Fruit fly (Drosophila melanogaster) whole organism, embryonic: Measurements from ENCODE around the gene CG17786.

ENCODE experiments used
- Blimp-1 ChIP-seq: fragments of 200-800 bp; sonication (Bioruptor generic); optimal IDR thresholded peaks from 3 replicates; lab custom pipeline; 2018; ENCODE audit warnings: missing biosample characterization, missing genetic modification characterization, mild to moderate bottlenecking, moderate library complexity, missing genetic modification reagents
- CG10209 ChIP-seq: fragments of 200-800 bp; sonication (Bioruptor generic); optimal IDR thresholded peaks from 3 replicates; lab custom pipeline; 2017; ENCODE audit warnings: missing biosample characterization, mild to moderate bottlenecking, missing genetic modification characterization, missing genetic modification reagents
- CG10462 ChIP-seq: fragments of 200-800 bp; sonication (Bioruptor generic); optimal IDR thresholded peaks from 2 replicates; lab custom pipeline; 2016; ENCODE audit warnings: missing biosample characterization, missing genetic modification characterization
- CG11398 ChIP-seq: fragments of 200-800 bp; sonication (Bioruptor generic); optimal IDR thresholded peaks from 2 replicates; lab custom pipeline; 2016; ENCODE audit warnings: missing biosample characterization, missing genetic modification characterization
- CG11723 ChIP-seq: fragments of 200-800 bp; sonication (Bioruptor generic); optimal IDR thresholded peaks from 2 replicates; lab custom pipeline; 2017; ENCODE audit warnings: missing biosample characterization, mild to moderate bottlenecking, missing genetic modification characterization
- CG12236 ChIP-seq: fragments of 200-800 bp; sonication (Bioruptor generic); optimal IDR thresholded peaks from 2 replicates; lab custom pipeline; 2016; ENCODE audit warnings: missing biosample characterization, missing genetic modification characterization
- CG1233 ChIP-seq: fragments of 200-800 bp; sonication (Bioruptor generic); optimal IDR thresholded peaks from 4 replicates; lab custom pipeline; 2018; ENCODE audit warnings: missing biosample characterization, mild to moderate bottlenecking, missing genetic modification characterization
- CG13894 ChIP-seq: fragments of 200-800 bp; sonication (Bioruptor generic); optimal IDR thresholded peaks from 3 replicates; lab custom pipeline; 2018; ENCODE audit warnings: missing biosample characterization, mild to moderate bottlenecking, missing genetic modification characterization, moderate library complexity
- CG14965 ChIP-seq: fragments of 200-800 bp; sonication (Bioruptor generic); optimal IDR thresholded peaks from 2 replicates; lab custom pipeline; 2016; ENCODE audit warnings: missing biosample characterization, missing genetic modification characterization, borderline replicate concordance
- CG17612 ChIP-seq: fragments of 200-800 bp; sonication (Bioruptor generic); IDR thresholded peaks from 2 replicates; pipeline ENCODE4 v1.3.6; 2022; ENCODE audit warnings: missing biosample characterization, missing genetic modification characterization
- CG1832 ChIP-seq: fragments of 200-800 bp; sonication (Bioruptor generic); optimal IDR thresholded peaks from 2 replicates; lab custom pipeline; 2017; ENCODE audit warnings: missing biosample characterization, mild to moderate bottlenecking, missing genetic modification characterization, inconsistent platforms
- CG2116 ChIP-seq: fragments of 200-800 bp; sonication (Bioruptor generic); optimal IDR thresholded peaks from 3 replicates; lab custom pipeline; 2018; ENCODE audit warnings: missing biosample characterization, mild to moderate bottlenecking, missing genetic modification characterization
- CG30403 ChIP-seq: fragments of 200-800 bp; sonication (Bioruptor generic); optimal IDR thresholded peaks from 3 replicates; lab custom pipeline; 2016; ENCODE audit warnings: missing biosample characterization, missing genetic modification characterization
- CG30431 ChIP-seq: fragments of 200-800 bp; sonication (Bioruptor generic); optimal IDR thresholded peaks from 2 replicates; lab custom pipeline; 2017; ENCODE audit warnings: missing biosample characterization, missing genetic modification characterization
- CG33557 ChIP-seq: fragments of 200-800 bp; sonication (Bioruptor generic); optimal IDR thresholded peaks from 2 replicates; lab custom pipeline; 2019; ENCODE audit warnings: missing biosample characterization, mild to moderate bottlenecking, missing genetic modification characterization, moderate library complexity
- CG3726 ChIP-seq: fragments of 200-800 bp; sonication (Bioruptor generic); IDR thresholded peaks from 3 replicates; pipeline ENCODE4, ENCODE4 v1.3.6; 2022; ENCODE audit warnings: missing biosample characterization, missing genetic modification characterization
- CG4360 ChIP-seq: fragments of 200-800 bp; sonication (Bioruptor generic); IDR thresholded peaks from 2 replicates; pipeline ENCODE4 v1.3.6; 2022; ENCODE audit warnings: missing biosample characterization, missing genetic modification characterization
- CG6689 ChIP-seq: fragments of 200-800 bp; sonication (Bioruptor generic); IDR thresholded peaks from 2 replicates; pipeline ENCODE4 v1.3.6; 2022; ENCODE audit warnings: missing biosample characterization, missing genetic modification characterization
- CG8089 ChIP-seq: fragments of 200-800 bp; sonication (Bioruptor generic); optimal IDR thresholded peaks from 3 replicates; lab custom pipeline; 2016; ENCODE audit warnings: missing biosample characterization, missing genetic modification characterization
- CG8290 ChIP-seq, 3 experiments: fragments of 200-800 bp; sonication (Bioruptor generic); optimal IDR thresholded peaks; 2 replicates each; lab custom pipeline; 2016 to 2019; ENCODE audit warnings: missing biosample characterization in 3 of 3, missing genetic modification characterization in 3 of 3, mild to moderate bottlenecking in 2 of 3, moderate library complexity in 1 of 3
- CG8359 ChIP-seq: fragments of 200-800 bp; sonication (Bioruptor generic); optimal IDR thresholded peaks from 2 replicates; lab custom pipeline; 2017; ENCODE audit warnings: missing biosample characterization, mild to moderate bottlenecking, missing genetic modification characterization, borderline replicate concordance
- CG8478 ChIP-seq: fragments of >200 bp; optimal IDR thresholded peaks from 2 replicates; lab custom pipeline; 2018
- Drgx ChIP-seq: fragments of 200-800 bp; sonication (Bioruptor generic); IDR thresholded peaks from 2 replicates; pipeline ENCODE4 v1.3.6; 2022; ENCODE audit warnings: missing biosample characterization, missing genetic modification characterization
- Ets65A ChIP-seq: fragments of 200-800 bp; sonication (Bioruptor generic); peaks from one replicate; lab custom pipeline; 2016; ENCODE audit warnings: missing biosample characterization, missing genetic modification characterization
- Hr51 ChIP-seq, 2 experiments: fragments of 200-800 bp; sonication (Bioruptor generic); optimal IDR thresholded peaks; 2 replicates in 1 of 2; 3 replicates in 1 of 2; lab custom pipeline; 2016 to 2018; ENCODE audit warnings: missing biosample characterization in 2 of 2, missing genetic modification characterization in 2 of 2, mild to moderate bottlenecking in 1 of 2, moderate library complexity in 1 of 2
- Hr78 ChIP-seq, 2 experiments: fragments of 200-800 bp in 1 of 2; fragments of >200 bp in 1 of 2; sonication (Bioruptor generic) in 1 of 2; optimal IDR thresholded peaks; 2 replicates each; lab custom pipeline; 2017 to 2019; ENCODE audit warnings: missing biosample characterization in 2 of 2, missing genetic modification characterization in 2 of 2, mild to moderate bottlenecking in 1 of 2, moderate library complexity in 1 of 2
- NK7.1 ChIP-seq: fragments of 200-800 bp; sonication (Bioruptor generic); optimal IDR thresholded peaks from 3 replicates; lab custom pipeline; 2016; ENCODE audit warnings: missing biosample characterization, missing genetic modification characterization
- Sox100B ChIP-seq: fragments of 200-800 bp; sonication (Bioruptor generic); optimal IDR thresholded peaks from 3 replicates; lab custom pipeline; 2018; ENCODE audit warnings: missing biosample characterization, mild to moderate bottlenecking, missing genetic modification characterization
- Taf1 ChIP-seq: fragments of 200-800 bp; sonication (Bioruptor generic); IDR thresholded peaks from 2 replicates; pipeline ENCODE4 v1.3.6; 2022; ENCODE audit warnings: missing biosample characterization, missing genetic modification characterization
- Xbp1 ChIP-seq: fragments of 200-800 bp; sonication (Bioruptor generic); optimal IDR thresholded peaks from 3 replicates; lab custom pipeline; 2016; ENCODE audit warnings: missing biosample characterization, mild to moderate bottlenecking, missing genetic modification characterization
- ara ChIP-seq: fragments of 200-800 bp; sonication (Bioruptor generic); IDR thresholded peaks from 2 replicates; pipeline ENCODE4 v1.3.6; 2022; ENCODE audit warnings: missing biosample characterization, missing genetic modification characterization
- ase ChIP-seq: fragments of 200-800 bp; sonication (Bioruptor generic); IDR thresholded peaks from 3 replicates; pipeline ENCODE4 v1.3.6; 2022; ENCODE audit warnings: missing biosample characterization, missing genetic modification characterization
- ash1 ChIP-seq: fragments of 200-800 bp; sonication (Bioruptor generic); optimal IDR thresholded peaks from 2 replicates; lab custom pipeline; 2018; ENCODE audit warnings: missing biosample characterization, mild to moderate bottlenecking, missing genetic modification characterization
- chn ChIP-seq: fragments of 200-800 bp; sonication (Bioruptor generic); optimal IDR thresholded peaks from 2 replicates; lab custom pipeline; 2016; ENCODE audit warnings: missing biosample characterization, missing genetic modification characterization
- da ChIP-seq: fragments of 200-800 bp; sonication (Bioruptor generic); optimal IDR thresholded peaks from 2 replicates; lab custom pipeline; 2016; ENCODE audit warnings: missing biosample characterization, missing genetic modification characterization
- emc ChIP-seq: fragments of 200-800 bp; sonication (Bioruptor generic); optimal IDR thresholded peaks from 2 replicates; lab custom pipeline; 2016; ENCODE audit warnings: missing biosample characterization, missing genetic modification characterization
- en ChIP-seq: fragments of 200-800 bp; sonication (Bioruptor generic); optimal IDR thresholded peaks from 2 replicates; lab custom pipeline; 2016; ENCODE audit warnings: missing biosample characterization, missing genetic modification characterization
- ewg ChIP-seq: fragments of 200-800 bp; sonication (Bioruptor generic); optimal IDR thresholded peaks from 3 replicates; lab custom pipeline; 2017; ENCODE audit warnings: mild to moderate bottlenecking, missing biosample characterization, missing genetic modification reagents, missing genetic modification characterization
- fd3F ChIP-seq: fragments of 200-800 bp; sonication (Bioruptor generic); optimal IDR thresholded peaks from 2 replicates; lab custom pipeline; 2018; ENCODE audit warnings: missing biosample characterization, mild to moderate bottlenecking, missing genetic modification characterization, moderate library complexity
- gcm ChIP-seq: fragments of 200-800 bp; sonication (Bioruptor generic); optimal IDR thresholded peaks from 2 replicates; lab custom pipeline; 2019; ENCODE audit warnings: missing biosample characterization, mild to moderate bottlenecking, missing genetic modification characterization, moderate library complexity
- grn ChIP-seq: fragments of 200-800 bp; sonication (Bioruptor generic); optimal IDR thresholded peaks from 3 replicates; lab custom pipeline; 2017; ENCODE audit warnings: missing biosample characterization, missing genetic modification characterization
- gt ChIP-seq: fragments of 200-800 bp; sonication (Bioruptor generic); IDR thresholded peaks from 2 replicates; pipeline ENCODE4 v1.3.6; 2022; ENCODE audit warnings: missing biosample characterization, missing genetic modification characterization
- hth ChIP-seq: fragments of >200 bp; optimal IDR thresholded peaks from 2 replicates; lab custom pipeline; 2017; ENCODE audit warnings: inconsistent platforms
- jumu ChIP-seq: fragments of 200-800 bp; sonication (Bioruptor generic); optimal IDR thresholded peaks from 3 replicates; lab custom pipeline; 2016; ENCODE audit warnings: missing biosample characterization, missing genetic modification characterization
- salm ChIP-seq: fragments of 200-800 bp; sonication (Bioruptor generic); optimal IDR thresholded peaks from 2 replicates; lab custom pipeline; 2018; ENCODE audit warnings: missing biosample characterization, mild to moderate bottlenecking, missing genetic modification characterization
- sd ChIP-seq: fragments of 200-800 bp; sonication (Bioruptor generic); optimal IDR thresholded peaks from 3 replicates; lab custom pipeline; 2018; ENCODE audit warnings: missing biosample characterization, mild to moderate bottlenecking, missing genetic modification characterization, moderate library complexity
- sens ChIP-seq: fragments of 200-800 bp; sonication (Bioruptor generic); peaks from one replicate; lab custom pipeline; 2016; ENCODE audit warnings: missing biosample characterization, missing genetic modification characterization
- vvl ChIP-seq: fragments of 200-800 bp; sonication (Bioruptor generic); IDR thresholded peaks from 2 replicates; pipeline ENCODE4 v1.3.6; 2022; ENCODE audit warnings: missing biosample characterization, missing genetic modification characterization
- wor ChIP-seq: fragments of 200-800 bp; sonication (Bioruptor generic); IDR thresholded peaks from 2 replicates; pipeline ENCODE4 v1.3.6; 2022; ENCODE audit warnings: missing biosample characterization, missing genetic modification characterization
- zfh2 ChIP-seq: fragments of 200-800 bp; sonication (Bioruptor generic); optimal IDR thresholded peaks from 2 replicates; lab custom pipeline; 2016; ENCODE audit warnings: missing biosample characterization, missing genetic modification characterization

The CG17786 gene

dm6 chr3R:24203426-24203825 is 15.1 kb downstream of the CG17786 start (continued):
- TF ChIP-seq CG10209 (GFP tag; lab: Kevin White, UChicago) (peak; percentile 4), CG6689 (GFP tag; lab: Robert Waterston, UW) (peak; percentile 51), CG30431 (GFP tag; lab: Kevin White, UChicago) (no peak), sens (peak; percentile 67), grn (GFP tag; lab: Kevin White, UChicago) (no peak), Hr78 (GFP tag; optimal IDR thresholded peaks at IDR 0.05; lab: Kevin White, UChicago) (peak in 1 of 2 experiments; percentile 5), Hr51 (GFP tag; optimal IDR thresholded peaks at IDR 0.05; lab: Kevin White, UChicago) (peak in 1 of 2 experiments; percentile 65), en (no peak), sd (no peak), gcm (GFP tag; lab: Kevin White, UChicago) (no peak), Xbp1 (GFP tag; lab: Kevin White, UChicago) (peak; percentile 24), CG8359 (GFP tag; lab: Kevin White, UChicago) (no peak), Sox100B (GFP tag; lab: Kevin White, UChicago) (peak; percentile 50)

- TF ChIP-seq CG1832 (GFP tag; lab: Kevin White, UChicago) (no peak), CG30403 (GFP tag; lab: Kevin White, UChicago) (no peak), CG17612 (GFP tag; lab: Robert Waterston, UW) (no peak), gt (GFP tag; lab: Robert Waterston, UW) (no peak), ewg (GFP tag; lab: Kevin White, UChicago) (no peak), Taf1 (no peak), CG11723 (GFP tag; lab: Kevin White, UChicago) (no peak), wor (GFP tag; lab: Robert Waterston, UW) (no peak), Ets65A (GFP tag; lab: Kevin White, UChicago) (peak; percentile 11), CG1233 (GFP tag; lab: Kevin White, UChicago) (no peak), CG10462 (GFP tag; lab: Kevin White, UChicago) (no peak), zfh2 (GFP tag; lab: Kevin White, UChicago) (no peak), CG8478 (lab: Kevin White, UChicago) (no peak), CG8290 (GFP tag; optimal IDR thresholded peaks at IDR 0.05; lab: Kevin White, UChicago) (no peak), CG8290 (tag; optimal IDR thresholded peaks at IDR 0.05; lab: Kevin White, UChicago) (no peak), chn (no peak), salm (tag; lab: Kevin White, UChicago) (no peak), vvl (GFP tag; lab: Robert Waterston, UW) (peak; percentile 20; the same call in 1 of the 2 replicates), NK7.1 (no peak), CG3726 (no peak), CG2116 (GFP tag; lab: Kevin White, UChicago) (no peak), CG13894 (tag; lab: Kevin White, UChicago) (no peak), Blimp-1 (GFP tag; lab: Kevin White, UChicago) (peak; percentile 89), CG8089 (GFP tag; lab: Kevin White, UChicago) (no peak), CG14965 (GFP tag; lab: Kevin White, UChicago) (no peak), jumu (no peak)
These were observed 15.8 kb downstream of the CG17786 start for dm6 chr3R:24202723-24203122.

- TF ChIP-seq CG1233 (GFP tag; lab: Kevin White, UChicago) (peak; percentile 90), CG4360 (GFP tag; lab: Robert Waterston, UW) (peak; percentile 59), CG33557 (peak; percentile 87), ash1 (GFP tag; lab: Kevin White, UChicago) (peak; percentile 19), emc (GFP tag; lab: Kevin White, UChicago) (peak; percentile 40), CG12236 (GFP tag; lab: Kevin White, UChicago) (peak; percentile 66), ase (peak; percentile 90), hth (lab: Kevin White, UChicago) (no peak), fd3F (GFP tag; lab: Kevin White, UChicago) (peak; percentile 96), CG11398 (GFP tag; lab: Kevin White, UChicago) (peak; percentile 52), ara (GFP tag; lab: Robert Waterston, UW) (peak; percentile 93), Drgx (GFP tag; lab: Robert Waterston, UW) (peak; percentile 94), da (GFP tag; lab: Kevin White, UChicago) (peak; percentile 59), CG1832 (GFP tag; lab: Kevin White, UChicago) (no peak)
These were observed 25.1 kb downstream of the CG17786 start, which contains the start of the genes SMC6 and CG6204 for dm6 chr3R:24193373-24193879. SMC6 (minus strand) TSS chr3R:24193423. CG6204 (plus strand) TSS chr3R:24193832.
